Fruit fly (Drosophila melanogaster) whole organism, pupa: Measurements from ENCODE around the gene tty.

Experiments used
- CG10348 ChIP-seq: fragments of 200-800 bp; sonication (Bioruptor generic); IDR thresholded peaks from 2 replicates; pipeline ENCODE4 v1.3.6; 2022; ENCODE audit warnings: missing biosample characterization, missing genetic modification characterization
- CG14655 ChIP-seq: fragments of 200-800 bp; sonication (Bioruptor generic); optimal IDR thresholded peaks from 3 replicates; lab custom pipeline; 2017; ENCODE audit warnings: mild to moderate bottlenecking, missing biosample characterization, missing genetic modification reagents, missing genetic modification characterization
- CG15710 ChIP-seq: fragments of 200-800 bp; sonication (Bioruptor generic); optimal IDR thresholded peaks from 2 replicates; lab custom pipeline; 2018; ENCODE audit warnings: missing biosample characterization, mild to moderate bottlenecking, missing genetic modification characterization, moderate library complexity
- CG17806 ChIP-seq: fragments of 200-800 bp; sonication (Bioruptor generic); optimal IDR thresholded peaks from 2 replicates; lab custom pipeline; 2018; ENCODE audit warnings: missing biosample characterization, mild to moderate bottlenecking, missing genetic modification characterization, moderate library complexity
- CG34367 ChIP-seq: fragments of 200-800 bp; sonication (Bioruptor generic); optimal IDR thresholded peaks from 2 replicates; lab custom pipeline; 2018; ENCODE audit warnings: missing biosample characterization, mild to moderate bottlenecking, missing genetic modification characterization
- CG4496 ChIP-seq: fragments of 200-800 bp; sonication (Bioruptor generic); IDR thresholded peaks from 3 replicates; pipeline ENCODE4 v1.3.6; 2022; ENCODE audit warnings: missing biosample characterization, missing genetic modification characterization
- CG9948 ChIP-seq: fragments of 200-800 bp; sonication (Bioruptor generic); optimal IDR thresholded peaks from 2 replicates; lab custom pipeline; 2018; ENCODE audit warnings: missing biosample characterization, mild to moderate bottlenecking, missing genetic modification characterization, moderate library complexity
- EcR ChIP-seq: fragments of 200-800 bp; sonication (Bioruptor generic); optimal IDR thresholded peaks from 3 replicates; lab custom pipeline; 2019; ENCODE audit warnings: missing biosample characterization, missing genetic modification characterization, mild to moderate bottlenecking, moderate library complexity, missing genetic modification reagents
- Pif1B ChIP-seq: fragments of 200-800 bp; sonication (Bioruptor generic); optimal IDR thresholded peaks from 3 replicates; lab custom pipeline; 2016; ENCODE audit warnings: missing biosample characterization, missing genetic modification characterization
- fd96Ca ChIP-seq: fragments of 200-800 bp; sonication (Bioruptor generic); IDR thresholded peaks from 3 replicates; pipeline ENCODE4 v1.3.6; 2022; ENCODE audit warnings: missing biosample characterization, missing genetic modification characterization
- rn ChIP-seq: fragments of 200-800 bp; sonication (Bioruptor generic); IDR thresholded peaks from 2 replicates; pipeline ENCODE4 v1.3.6; 2022; ENCODE audit warnings: missing biosample characterization, missing genetic modification characterization

DNA sequence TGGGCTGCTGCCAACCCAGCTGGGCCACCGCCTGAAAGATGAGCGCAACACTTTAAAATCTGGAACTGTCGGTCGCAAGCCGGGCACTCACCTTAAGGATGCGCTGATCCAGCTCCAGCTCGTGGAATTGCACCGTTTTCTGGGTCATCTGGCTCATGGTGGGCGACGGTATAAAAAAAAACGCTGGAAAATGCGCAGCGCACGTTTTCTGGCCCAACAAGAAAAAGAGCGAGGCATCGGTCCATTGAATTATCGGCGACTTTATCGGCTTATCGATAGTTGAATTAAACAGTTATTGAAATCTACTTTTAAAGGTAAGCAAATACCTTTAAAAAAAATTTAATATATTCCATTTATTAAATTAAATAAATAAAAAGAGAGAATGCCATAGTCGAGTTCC is 48.2 kb upstream of the tty start, which contains the start of gene Ddx56:
- no peak for TF ChIP-seq CG9948 (tag; lab: Kevin White, UChicago)
- TF ChIP-seq Pif1B (GFP tag; lab: Kevin White, UChicago) = no peak
- no peak for TF ChIP-seq CG15710 (tag; lab: Kevin White, UChicago)
- no peak for TF ChIP-seq CG10348 (GFP tag; lab: Robert Waterston, UW)
- no peak for TF ChIP-seq CG14655
- no peak for TF ChIP-seq EcR (GFP tag; lab: Kevin White, UChicago)
- no peak for TF ChIP-seq rn (GFP tag; lab: Robert Waterston, UW)
- TF ChIP-seq CG34367 (tag; lab: Kevin White, UChicago) = no peak
- TF ChIP-seq fd96Ca (GFP tag; lab: Robert Waterston, UW) = no peak
- no peak for TF ChIP-seq CG17806 (tag; lab: Kevin White, UChicago)
- no peak for TF ChIP-seq CG4496 (GFP tag; lab: Robert Waterston, UW)
